Worm (Caenorhabditis elegans): Measurements from ENCODE around the gene C17B7.8.

DNA sequence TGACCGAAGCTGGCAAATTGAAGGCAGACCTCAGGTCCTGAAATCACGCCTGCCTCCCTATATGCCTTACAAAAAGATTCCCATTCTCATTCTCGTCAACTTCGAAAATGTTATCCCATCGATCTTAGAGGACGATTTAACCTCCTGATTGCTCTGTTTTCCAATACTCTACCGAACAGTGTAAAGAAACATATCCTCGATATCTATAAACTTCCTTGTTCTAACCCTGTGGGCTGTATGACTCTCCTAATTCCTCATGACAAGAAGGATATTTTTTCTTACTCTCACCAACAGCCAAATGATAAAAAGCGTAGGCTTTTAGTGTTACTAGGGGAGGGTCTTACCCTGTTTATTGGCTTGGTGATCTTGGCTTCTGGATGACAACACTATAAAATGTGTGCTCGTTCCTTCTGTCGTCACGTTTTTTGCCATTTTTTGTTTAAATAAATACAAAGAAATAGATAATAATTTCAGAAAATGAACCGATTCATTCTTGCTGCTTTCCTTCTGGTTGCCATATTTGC lies 50.4 kb downstream of the C17B7.8 start, which contains the start of gene T28A11.4:
- TF ChIP-seq pqm-1 (tag; optimal IDR thresholded peaks at IDR 0.05) (no peak), ztf-11 (tag; optimal IDR thresholded peaks at IDR 0.05) (no peak), lin-39 (tag; optimal IDR thresholded peaks at IDR 0.05) (no peak), ama-1 (optimal IDR thresholded peaks at IDR 0.05) (no peak), nhr-11 (tag; optimal IDR thresholded peaks at IDR 0.05) (no peak), egl-27 (tag; optimal IDR thresholded peaks at IDR 0.05) (no peak)

Measured in whole organism, L3 larva.